Fruit fly (Drosophila melanogaster) whole organism, embryonic: Measurements from ENCODE around the gene CG44088.

ENCODE experiments used
- Blimp-1 ChIP-seq: fragments of 200-800 bp; sonication (Bioruptor generic); optimal IDR thresholded peaks from 3 replicates; lab custom pipeline; 2018; ENCODE audit warnings: missing biosample characterization, missing genetic modification characterization, mild to moderate bottlenecking, moderate library complexity, missing genetic modification reagents
- BtbVII ChIP-seq: fragments of 200-800 bp; sonication (Bioruptor generic); optimal IDR thresholded peaks from 3 replicates; lab custom pipeline; 2017; ENCODE audit warnings: missing biosample characterization, mild to moderate bottlenecking, missing genetic modification characterization
- C15 ChIP-seq: fragments of 200-800 bp; sonication (Bioruptor generic); IDR thresholded peaks from 3 replicates; pipeline ENCODE4 v1.3.6; 2022; ENCODE audit warnings: missing biosample characterization, missing genetic modification characterization
- CG11456 ChIP-seq: fragments of 200-800 bp; sonication (Bioruptor generic); IDR thresholded peaks from 3 replicates; pipeline ENCODE4 v1.3.6; 2022; ENCODE audit warnings: missing biosample characterization, missing genetic modification characterization
- CG11560 ChIP-seq: fragments of 200-800 bp; sonication (Bioruptor generic); IDR thresholded peaks from 3 replicates; pipeline ENCODE4 v1.3.6; 2022; ENCODE audit warnings: missing biosample characterization, missing genetic modification characterization
- CG12219 ChIP-seq: fragments of 200-800 bp; sonication (Bioruptor generic); optimal IDR thresholded peaks from 3 replicates; lab custom pipeline; 2018; ENCODE audit warnings: missing biosample characterization, mild to moderate bottlenecking, missing genetic modification characterization
- CG14710 ChIP-seq: fragments of 200-800 bp; sonication (Bioruptor generic); optimal IDR thresholded peaks from 3 replicates; lab custom pipeline; 2019; ENCODE audit warnings: missing biosample characterization, mild to moderate bottlenecking, missing genetic modification characterization, moderate library complexity
- CG1603 ChIP-seq: fragments of 200-800 bp; sonication (Bioruptor generic); optimal IDR thresholded peaks from 2 replicates; lab custom pipeline; 2019; ENCODE audit warnings: missing biosample characterization, mild to moderate bottlenecking, missing genetic modification characterization, moderate library complexity
- CG16863 ChIP-seq: fragments of 200-800 bp; sonication (Bioruptor generic); optimal IDR thresholded peaks from 3 replicates; lab custom pipeline; 2016; ENCODE audit warnings: missing biosample characterization, missing genetic modification characterization
- CG17829 ChIP-seq: fragments of 200-800 bp; optimal IDR thresholded peaks from 2 replicates; lab custom pipeline; 2019; ENCODE audit warnings: missing biosample characterization, mild to moderate bottlenecking, missing genetic modification characterization, moderate library complexity
- CG2116 ChIP-seq: fragments of 200-800 bp; sonication (Bioruptor generic); optimal IDR thresholded peaks from 3 replicates; lab custom pipeline; 2018; ENCODE audit warnings: missing biosample characterization, mild to moderate bottlenecking, missing genetic modification characterization
- CG31388 ChIP-seq: fragments of 200-800 bp; sonication (Bioruptor generic); optimal IDR thresholded peaks from 2 replicates; lab custom pipeline; 2016; ENCODE audit warnings: missing biosample characterization, missing genetic modification characterization
- CG31441 ChIP-seq: fragments of 200-800 bp; sonication (Bioruptor generic); IDR thresholded peaks from 2 replicates; pipeline ENCODE4 v1.3.6; 2022; ENCODE audit warnings: missing biosample characterization, missing genetic modification characterization
- CG6254 ChIP-seq: fragments of 200-800 bp; sonication (Bioruptor generic); optimal IDR thresholded peaks from 3 replicates; lab custom pipeline; 2017; ENCODE audit warnings: mild to moderate bottlenecking, missing biosample characterization, missing genetic modification reagents, missing genetic modification characterization
- CG6683 ChIP-seq: fragments of 200-800 bp; sonication (Bioruptor generic); optimal IDR thresholded peaks from 2 replicates; lab custom pipeline; 2017; ENCODE audit warnings: missing biosample characterization, mild to moderate bottlenecking, missing genetic modification characterization, missing genetic modification reagents
- CG7786 ChIP-seq: fragments of 200-800 bp; sonication (Bioruptor generic); optimal IDR thresholded peaks from 2 replicates; lab custom pipeline; 2016; ENCODE audit warnings: missing biosample characterization, missing genetic modification characterization
- CG7987 ChIP-seq: fragments of 200-800 bp; sonication (Bioruptor generic); optimal IDR thresholded peaks from 2 replicates; lab custom pipeline; 2018; ENCODE audit warnings: missing biosample characterization, mild to moderate bottlenecking, missing genetic modification characterization, moderate library complexity
- CG8290 ChIP-seq, 3 experiments: fragments of 200-800 bp; sonication (Bioruptor generic); optimal IDR thresholded peaks; 2 replicates each; lab custom pipeline; 2016 to 2019; ENCODE audit warnings: missing biosample characterization in 3 of 3, missing genetic modification characterization in 3 of 3, mild to moderate bottlenecking in 2 of 3, moderate library complexity in 1 of 3
- CG9932 ChIP-seq: fragments of 200-800 bp; sonication (Bioruptor generic); IDR thresholded peaks from 2 replicates; pipeline ENCODE4 v1.3.6; 2022; ENCODE audit warnings: missing biosample characterization, missing genetic modification characterization
- CHES-1-like ChIP-seq: fragments of 200-800 bp; sonication (Bioruptor generic); optimal IDR thresholded peaks from 2 replicates; lab custom pipeline; 2016; ENCODE audit warnings: missing biosample characterization, missing genetic modification characterization
- Camta ChIP-seq: fragments of 200-800 bp; sonication (Bioruptor generic); optimal IDR thresholded peaks from 2 replicates; lab custom pipeline; 2016; ENCODE audit warnings: missing biosample characterization, missing genetic modification characterization
- CkIIα-i1 ChIP-seq: fragments of 200-800 bp; sonication (Bioruptor generic); IDR thresholded peaks from 2 replicates; pipeline ENCODE4 v1.3.6; 2022; ENCODE audit warnings: missing biosample characterization, missing genetic modification characterization
- D19A ChIP-seq: fragments of 200-800 bp; optimal IDR thresholded peaks from 3 replicates; lab custom pipeline; 2019; ENCODE audit warnings: missing biosample characterization, mild to moderate bottlenecking, missing genetic modification characterization, moderate library complexity
- Dip2 ChIP-seq: fragments of 200-800 bp; sonication (Bioruptor generic); IDR thresholded peaks from 2 replicates; pipeline ENCODE4 v1.3.6; 2022; ENCODE audit warnings: missing biosample characterization, missing genetic modification characterization
- Ets65A ChIP-seq: fragments of 200-800 bp; sonication (Bioruptor generic); peaks from one replicate; lab custom pipeline; 2016; ENCODE audit warnings: missing biosample characterization, missing genetic modification characterization
- HHEX ChIP-seq: fragments of 200-800 bp; sonication (Bioruptor generic); optimal IDR thresholded peaks from 3 replicates; lab custom pipeline; 2017; ENCODE audit warnings: missing biosample characterization, mild to moderate bottlenecking, missing genetic modification characterization, missing genetic modification reagents
- HmgD ChIP-seq: fragments of 200-800 bp; sonication (Bioruptor generic); optimal IDR thresholded peaks from 3 replicates; lab custom pipeline; 2016; ENCODE audit warnings: missing biosample characterization, missing genetic modification characterization
- Hr3 ChIP-seq: fragments of 200-800 bp; sonication (Bioruptor generic); optimal IDR thresholded peaks from 3 replicates; lab custom pipeline; 2016; ENCODE audit warnings: missing biosample characterization, missing genetic modification characterization
- Hr39 ChIP-seq: fragments of >200 bp; optimal IDR thresholded peaks from 2 replicates; lab custom pipeline; 2017
- Lim3 ChIP-seq: fragments of 200-800 bp; sonication (Bioruptor generic); IDR thresholded peaks from 2 replicates; pipeline ENCODE4 v1.3.6; 2022; ENCODE audit warnings: missing biosample characterization, missing genetic modification characterization
- Max ChIP-seq: fragments of 200-800 bp; sonication (Bioruptor generic); optimal IDR thresholded peaks from 2 replicates; lab custom pipeline; 2016; ENCODE audit warnings: missing biosample characterization, mild to moderate bottlenecking, missing genetic modification characterization
- Rfx ChIP-seq: fragments of 200-800 bp; sonication (Bioruptor generic); IDR thresholded peaks from 2 replicates; pipeline ENCODE4 v1.3.6; 2022; ENCODE audit warnings: missing biosample characterization, missing genetic modification characterization
- Sry-δ ChIP-seq: fragments of 200-800 bp; sonication (Bioruptor generic); optimal IDR thresholded peaks from 2 replicates; lab custom pipeline; 2016; ENCODE audit warnings: missing biosample characterization, missing genetic modification characterization
- Xrp1 ChIP-seq: fragments of 200-800 bp; sonication (Bioruptor generic); IDR thresholded peaks from 2 replicates; pipeline ENCODE4 v1.3.6; 2022; ENCODE audit warnings: missing biosample characterization, missing genetic modification characterization
- al ChIP-seq: fragments of 200-800 bp; sonication (Bioruptor generic); IDR thresholded peaks from 2 replicates; pipeline ENCODE4 v1.3.6; 2022; ENCODE audit warnings: missing biosample characterization, missing genetic modification characterization
- chif ChIP-seq, 2 experiments: fragments of 200-800 bp; sonication (Bioruptor generic); optimal IDR thresholded peaks; 3 replicates each; lab custom pipeline; 2016; ENCODE audit warnings: missing biosample characterization in 2 of 2, missing genetic modification characterization in 2 of 2
- cwo ChIP-seq: fragments of 200-800 bp; sonication (Bioruptor generic); optimal IDR thresholded peaks from 3 replicates; lab custom pipeline; 2017; ENCODE audit warnings: missing biosample characterization, missing genetic modification characterization, mild to moderate bottlenecking, moderate library complexity, missing genetic modification reagents
- dm ChIP-seq: fragments of 200-800 bp; sonication (Bioruptor generic); optimal IDR thresholded peaks from 3 replicates; lab custom pipeline; 2016; ENCODE audit warnings: missing biosample characterization, missing genetic modification characterization
- gcm ChIP-seq: fragments of 200-800 bp; sonication (Bioruptor generic); optimal IDR thresholded peaks from 2 replicates; lab custom pipeline; 2019; ENCODE audit warnings: missing biosample characterization, mild to moderate bottlenecking, missing genetic modification characterization, moderate library complexity
- gsb ChIP-seq: fragments of 200-800 bp; sonication (Bioruptor generic); IDR thresholded peaks from 2 replicates; pipeline ENCODE4 v1.3.6; 2022; ENCODE audit warnings: missing biosample characterization, missing genetic modification characterization
- jing ChIP-seq: fragments of 200-800 bp; sonication (Bioruptor generic); optimal IDR thresholded peaks from 2 replicates; lab custom pipeline; 2018; ENCODE audit warnings: missing biosample characterization, mild to moderate bottlenecking, missing genetic modification characterization
- ken ChIP-seq: fragments of 200-800 bp; sonication (Bioruptor generic); IDR thresholded peaks from 3 replicates; pipeline ENCODE4 v1.3.6; 2022; ENCODE audit warnings: missing biosample characterization, missing genetic modification characterization
- luna ChIP-seq: fragments of 200-800 bp; sonication (Bioruptor generic); optimal IDR thresholded peaks from 2 replicates; lab custom pipeline; 2016; ENCODE audit warnings: missing biosample characterization, missing genetic modification characterization
- maf-S ChIP-seq: fragments of 200-800 bp; sonication (Bioruptor generic); optimal IDR thresholded peaks from 2 replicates; lab custom pipeline; 2016; ENCODE audit warnings: missing biosample characterization, missing genetic modification characterization
- nerfin-1 ChIP-seq: fragments of 200-800 bp; sonication (Bioruptor generic); optimal IDR thresholded peaks from 3 replicates; lab custom pipeline; 2019; ENCODE audit warnings: missing biosample characterization, mild to moderate bottlenecking, missing genetic modification characterization, moderate library complexity
- odd ChIP-seq: fragments of 200-800 bp; sonication (Bioruptor generic); optimal IDR thresholded peaks from 2 replicates; lab custom pipeline; 2017; ENCODE audit warnings: missing biosample characterization, mild to moderate bottlenecking, missing genetic modification characterization
- peb ChIP-seq: fragments of 200-800 bp; sonication (Bioruptor generic); IDR thresholded peaks from 2 replicates; pipeline ENCODE4 v1.3.6; 2022; ENCODE audit warnings: missing biosample characterization, missing genetic modification characterization
- pfk ChIP-seq: fragments of 200-800 bp; sonication (Bioruptor generic); optimal IDR thresholded peaks from 2 replicates; lab custom pipeline; 2018; ENCODE audit warnings: missing biosample characterization, mild to moderate bottlenecking, missing genetic modification characterization, moderate library complexity
- ranshi ChIP-seq: fragments of 200-800 bp; sonication (Bioruptor generic); IDR thresholded peaks from 2 replicates; pipeline ENCODE4 v1.3.6; 2022; ENCODE audit warnings: missing biosample characterization, missing genetic modification characterization
- row ChIP-seq: fragments of 200-800 bp; sonication (Bioruptor generic); IDR thresholded peaks from 3 replicates; pipeline ENCODE4 v1.3.6; 2022; ENCODE audit warnings: missing biosample characterization, missing genetic modification characterization
- tna ChIP-seq: fragments of 200-800 bp; sonication (Bioruptor generic); IDR thresholded peaks from 2 replicates; pipeline ENCODE4 v1.3.6; 2022; ENCODE audit warnings: missing biosample characterization, missing genetic modification characterization; ENCODE audit not compliant: partially characterized antibody
- vfl ChIP-seq: fragments of 200-800 bp; sonication (Bioruptor generic); optimal IDR thresholded peaks from 2 replicates; lab custom pipeline; 2016; ENCODE audit warnings: missing biosample characterization, missing genetic modification characterization

CG44088 gene

DNA sequence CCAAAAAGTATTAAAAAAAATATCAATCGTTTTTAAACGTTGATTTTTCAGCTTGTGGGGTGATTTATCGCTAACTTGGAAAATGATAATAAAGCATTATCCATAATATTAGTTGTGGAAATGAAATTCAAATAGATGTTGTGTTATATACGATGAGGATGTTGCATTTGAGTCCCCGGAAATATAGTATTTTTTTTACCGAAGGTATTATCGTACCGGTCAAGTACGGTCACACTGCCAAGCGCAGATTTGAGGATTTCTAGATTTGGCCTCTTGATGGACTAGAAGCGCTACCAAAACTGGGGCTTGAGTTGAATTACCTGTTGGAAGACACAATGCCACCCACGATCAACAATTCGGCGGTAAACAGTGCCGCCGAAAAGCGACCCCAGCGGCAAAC lies 518 bp upstream of the CG44088 start (continued):
- TF ChIP-seq maf-S (GFP tag; lab: Kevin White, UChicago) (no peak), odd (GFP tag; lab: Kevin White, UChicago) (no peak), Xrp1 (peak; percentile 49; the same call in 1 of the 2 replicates), CkIIα-i1 (GFP tag; lab: Robert Waterston, UW) (no peak), luna (GFP tag; lab: Kevin White, UChicago) (no peak), CG14710 (peak; percentile 49), Hr3 (GFP tag; lab: Kevin White, UChicago) (peak; percentile 38), D19A (tag; lab: Kevin White, UChicago) (peak; percentile 3), jing (GFP tag; lab: Kevin White, UChicago) (no peak), gcm (GFP tag; lab: Kevin White, UChicago) (no peak), CG7987 (GFP tag; lab: Kevin White, UChicago) (no peak), CG6254 (GFP tag; lab: Kevin White, UChicago) (no peak), Rfx (GFP tag; lab: Robert Waterston, UW) (peak; percentile 54), pfk (GFP tag; lab: Kevin White, UChicago) (no peak), BtbVII (GFP tag; lab: Kevin White, UChicago) (no peak), CHES-1-like (GFP tag; lab: Kevin White, UChicago) (peak; percentile 38), Dip2 (GFP tag; lab: Robert Waterston, UW) (no peak), Lim3 (GFP tag; lab: Robert Waterston, UW) (no peak), dm (no peak), vfl (GFP tag; lab: Kevin White, UChicago) (no peak), CG17829 (tag; lab: Kevin White, UChicago) (peak; percentile 50), tna (no peak), Sry-δ (GFP tag; lab: Kevin White, UChicago) (peak; percentile 17), CG6683 (GFP tag; lab: Kevin White, UChicago) (no peak), C15 (GFP tag; lab: Robert Waterston, UW) (no peak), CG7786 (GFP tag; lab: Kevin White, UChicago) (peak; percentile 24), CG1603 (tag; lab: Kevin White, UChicago) (peak; percentile 81), CG31388 (no peak), nerfin-1 (tag; lab: Kevin White, UChicago) (no peak), ranshi (GFP tag; lab: Robert Waterston, UW) (0 out of 2 replicates have a peak, but pooled peaks have one; percentile 28), CG16863 (GFP tag; lab: Kevin White, UChicago) (no peak), CG8290 (GFP tag; optimal IDR thresholded peaks at IDR 0.05; lab: Kevin White, UChicago) (peak; percentile 35), CG8290 (tag; optimal IDR thresholded peaks at IDR 0.05; lab: Kevin White, UChicago) (no peak), CG11560 (tag; lab: Robert Waterston, UW) (no peak), ken (GFP tag; lab: Robert Waterston, UW) (peak; percentile 57; the same call in 1 of the 3 replicates), Camta (GFP tag; lab: Kevin White, UChicago) (peak; percentile 33), Hr39 (lab: Kevin White, UChicago) (no peak), cwo (no peak), Blimp-1 (GFP tag; lab: Kevin White, UChicago) (no peak), HHEX (peak; percentile 25), gsb (GFP tag; lab: Robert Waterston, UW) (no peak), peb (GFP tag; lab: Robert Waterston, UW) (no peak), Max (GFP tag; lab: Kevin White, UChicago) (no peak), HmgD (GFP tag; lab: Kevin White, UChicago) (peak; percentile 27), CG11456 (0 out of 3 replicates have a peak, but pooled peaks have one; percentile 14), CG9932 (GFP tag; lab: Robert Waterston, UW) (peak; percentile 43), al (GFP tag; lab: Robert Waterston, UW) (0 out of 2 replicates have a peak, but pooled peaks have one; percentile 14), chif (GFP tag; optimal IDR thresholded peaks at IDR 0.05; lab: Kevin White, UChicago) (peak; percentile 3 to 37), CG31441 (GFP tag; lab: Robert Waterston, UW) (no peak; the same call in 1 of the 2 replicates), row (GFP tag; lab: Robert Waterston, UW) (peak; percentile 79), Ets65A (GFP tag; lab: Kevin White, UChicago) (no peak), CG2116 (GFP tag; lab: Kevin White, UChicago) (peak; percentile 35), CG12219 (GFP tag; lab: Kevin White, UChicago) (no peak)
